Worm (Caenorhabditis elegans) whole organism, L4 larva: ENCODE results near the gene C06H5.6.
"Not testable (repeated sequence)": the region's sequence is repeated elsewhere in the genome, so short reads cannot be mapped to it uniquely, and the experiment has no call there.

Source experiments
- F37D6.2 ChIP-seq: sonication (generic microtip); optimal IDR thresholded peaks from 2 replicates; lab custom pipeline; 2016; ENCODE audit warnings: mild to moderate bottlenecking, missing genetic modification characterization, missing compliant biosample characterization
- F44E2.7 ChIP-seq: fragments of 200-800 bp; sonication (Bioruptor generic); IDR thresholded peaks from 2 replicates; pipeline ENCODE4 v2.1.2; 2022; ENCODE audit warnings: missing genetic modification characterization, missing compliant biosample characterization
- aha-1 ChIP-seq: fragments of 150-350 bp; peaks from one replicate; lab custom pipeline; 2014; ENCODE audit warnings: missing biosample characterization, missing genetic modification characterization
- ama-1 ChIP-seq: fragments of 150-350 bp; optimal IDR thresholded peaks from 2 replicates; lab custom pipeline; 2014; ENCODE audit warnings: inconsistent platforms, mixed read lengths
- ceh-20 ChIP-seq: fragments of 200-800 bp; sonication (Bioruptor generic); IDR thresholded peaks from 2 replicates; pipeline ENCODE4 v1.3.6; 2022; ENCODE audit warnings: missing genetic modification reagents, missing genetic modification characterization, missing compliant biosample characterization
- ces-1 ChIP-seq: fragments of 150-350 bp; sonication (generic microtip); optimal IDR thresholded peaks from 4 replicates; lab custom pipeline; 2014; ENCODE audit warnings: missing biosample characterization, missing genetic modification reagents, missing genetic modification characterization
- daf-16 ChIP-seq, 3 experiments: sonication (generic microtip); optimal IDR thresholded peaks; 2 replicates each; lab custom pipeline; 2016 to 2017; ENCODE audit warnings: missing genetic modification characterization in 3 of 3, missing genetic modification reagents in 3 of 3, mild to moderate bottlenecking in 2 of 3, missing compliant biosample characterization in 2 of 3, missing biosample characterization in 1 of 3, moderate library complexity in 1 of 3
- dmd-6 ChIP-seq: fragments of 200-800 bp; sonication (Bioruptor generic); IDR thresholded peaks from 2 replicates; pipeline ENCODE4 v1.3.6; 2022; ENCODE audit warnings: missing genetic modification reagents, missing genetic modification characterization, missing compliant biosample characterization
- dpl-1 ChIP-seq: fragments of 150-350 bp; optimal IDR thresholded peaks from 2 replicates; lab custom pipeline; 2014; ENCODE audit warnings: missing biosample characterization, missing genetic modification reagents, missing genetic modification characterization
- duxl-1 ChIP-seq: sonication (generic microtip); optimal IDR thresholded peaks from 2 replicates; lab custom pipeline; 2016; ENCODE audit warnings: mild to moderate bottlenecking, missing genetic modification characterization, moderate library complexity, missing compliant biosample characterization; ENCODE audit not compliant: poor library complexity
- dve-1 ChIP-seq: sonication (generic microtip); optimal IDR thresholded peaks from 2 replicates; lab custom pipeline; 2017; ENCODE audit warnings: antibody characterized with exemption, mild to moderate bottlenecking, missing genetic modification characterization, missing compliant biosample characterization; ENCODE audit not compliant: insufficient read depth
- fos-1 ChIP-seq: fragments of 150-350 bp; optimal IDR thresholded peaks from 2 replicates; lab custom pipeline; 2014; ENCODE audit warnings: missing biosample characterization, missing genetic modification characterization
- hlh-11 ChIP-seq: fragments of 200-800 bp; sonication (Bioruptor generic); optimal IDR thresholded peaks from 2 replicates; lab custom pipeline; 2018; ENCODE audit warnings: mild to moderate bottlenecking, missing genetic modification characterization, missing compliant biosample characterization
- hlh-30 ChIP-seq: sonication (generic microtip); optimal IDR thresholded peaks from 2 replicates; lab custom pipeline; 2017; ENCODE audit warnings: antibody characterized with exemption, mild to moderate bottlenecking, missing genetic modification characterization, missing compliant biosample characterization; ENCODE audit not compliant: insufficient read depth
- hmg-1.1 ChIP-seq: fragments of 200-800 bp; sonication (Bioruptor generic); IDR thresholded peaks from 2 replicates; pipeline ENCODE4 v1.3.6; 2022; ENCODE audit warnings: missing genetic modification reagents, missing genetic modification characterization, missing compliant biosample characterization
- lin-1 ChIP-seq: fragments of 200-800 bp; sonication (Bioruptor generic); IDR thresholded peaks from 2 replicates; pipeline ENCODE4 v1.3.6; 2022; ENCODE audit warnings: missing genetic modification reagents, missing genetic modification characterization, missing compliant biosample characterization
- lin-38 ChIP-seq: fragments of 200-800 bp; sonication (Bioruptor generic); IDR thresholded peaks from 2 replicates; pipeline ENCODE4 v1.3.6; 2022; ENCODE audit warnings: missing genetic modification reagents, missing genetic modification characterization, missing compliant biosample characterization
- lsy-2 ChIP-seq, 2 experiments: fragments of 150-350 bp in 1 of 2; sonication (generic microtip) in 1 of 2; optimal IDR thresholded peaks; 2 replicates each; lab custom pipeline; 2014 to 2017; ENCODE audit warnings: missing biosample characterization in 2 of 2, missing genetic modification characterization in 2 of 2
- madf-5 ChIP-seq, 2 experiments: fragments of 200-800 bp; sonication (Bioruptor generic); IDR thresholded peaks; 2 replicates each; pipeline ENCODE4 v1.3.6; 2022; ENCODE audit warnings: missing compliant biosample characterization in 2 of 2, missing genetic modification characterization in 2 of 2
- mdl-1 ChIP-seq, 2 experiments: fragments of 150-350 bp in 1 of 2; sonication (generic microtip) in 1 of 2; optimal IDR thresholded peaks; 2 replicates each; lab custom pipeline; 2014 to 2017; ENCODE audit warnings: missing biosample characterization in 2 of 2, missing genetic modification characterization in 2 of 2
- mep-1 ChIP-seq: fragments of 150-350 bp; sonication (generic microtip); optimal IDR thresholded peaks from 3 replicates; lab custom pipeline; 2014; ENCODE audit warnings: missing biosample characterization, missing genetic modification characterization
- mes-2 ChIP-seq: sonication (generic microtip); optimal IDR thresholded peaks from 2 replicates; lab custom pipeline; 2016; ENCODE audit warnings: missing genotype, mild to moderate bottlenecking, missing genetic modification characterization, missing compliant biosample characterization; ENCODE audit not compliant: poor library complexity, severe bottlenecking
- nhr-10 ChIP-seq: fragments of 150-350 bp; optimal IDR thresholded peaks from 2 replicates; lab custom pipeline; 2014; ENCODE audit warnings: missing biosample characterization, missing genetic modification characterization
- nhr-237 ChIP-seq: sonication (generic microtip); optimal IDR thresholded peaks from 2 replicates; lab custom pipeline; 2017; ENCODE audit warnings: missing biosample characterization, missing genetic modification characterization
- nhr-28 ChIP-seq: fragments of 150-350 bp; optimal IDR thresholded peaks from 2 replicates; lab custom pipeline; 2014; ENCODE audit warnings: missing biosample characterization, missing genetic modification characterization
- nhr-41 ChIP-seq: fragments of 200-800 bp; sonication (Bioruptor generic); IDR thresholded peaks from 2 replicates; pipeline ENCODE4 v1.3.6; 2022; ENCODE audit warnings: missing genetic modification reagents, missing genetic modification characterization, missing compliant biosample characterization
- nhr-42 ChIP-seq: fragments of 200-800 bp; sonication (Bioruptor generic); IDR thresholded peaks from 2 replicates; pipeline ENCODE4 v1.3.6; 2022; ENCODE audit warnings: missing genetic modification characterization, missing compliant biosample characterization
- php-3 ChIP-seq: fragments of 200-800 bp; sonication (Bioruptor generic); IDR thresholded peaks from 2 replicates; pipeline ENCODE4 v1.3.6; 2022; ENCODE audit warnings: missing genetic modification reagents, missing genetic modification characterization, missing compliant biosample characterization
- pqm-1 ChIP-seq: sonication (generic microtip); optimal IDR thresholded peaks from 2 replicates; lab custom pipeline; 2017; ENCODE audit warnings: missing biosample characterization, missing genetic modification characterization
- rbr-2 ChIP-seq: sonication (generic microtip); optimal IDR thresholded peaks from 2 replicates; lab custom pipeline; 2016; ENCODE audit warnings: missing genotype, missing genetic modification characterization, missing compliant biosample characterization
- skn-1 ChIP-seq: fragments of 150-350 bp; optimal IDR thresholded peaks from 2 replicates; lab custom pipeline; 2014; ENCODE audit warnings: missing biosample characterization, missing genetic modification characterization
- spr-3 ChIP-seq: fragments of 200-800 bp; sonication (Bioruptor generic); optimal IDR thresholded peaks from 2 replicates; lab custom pipeline; 2018; ENCODE audit warnings: mild to moderate bottlenecking, missing genetic modification characterization, missing compliant biosample characterization
- unc-62 ChIP-seq, 3 experiments: fragments of 150-350 bp in 1 of 3; sonication (generic microtip); optimal IDR thresholded peaks in 2 of 3; peaks in 1 of 3; 1 replicate in 1 of 3; 2 replicates in 2 of 3; lab custom pipeline; 2014 to 2017; ENCODE audit warnings: missing biosample characterization in 3 of 3, missing genetic modification characterization in 3 of 3, missing genetic modification reagents in 3 of 3, missing genotype in 1 of 3
- ztf-7 ChIP-seq: fragments of 150-350 bp; optimal IDR thresholded peaks from 2 replicates; lab custom pipeline; 2014; ENCODE audit warnings: missing biosample characterization, missing genetic modification characterization

The C06H5.6 gene

ce11 chrV:17894485-17894884 lies 5.7 kb upstream of the C06H5.6 start, which contains the start of gene C06H5.12:
TSS of gene C06H5.12 (plus strand) at chrV:17894785.
- TF ChIP-seq nhr-28 (tag; lab: Kevin White, UChicago); madf-5 (GFP tag; IDR thresholded peaks at IDR 0.05; lab: Robert Waterston, UW); nhr-41 (GFP tag; lab: Robert Waterston, UW): not testable (repeated sequence)

- not testable (repeated sequence) for TF ChIP-seq skn-1 (tag; lab: Kevin White, UChicago); nhr-42 (GFP tag; lab: Robert Waterston, UW); nhr-10
These were observed 5.2 kb upstream of the C06H5.6 start, which contains the start of gene C06H5.11 for ce11 chrV:17893959-17894358. TSS of gene C06H5.11 (minus strand) at chrV:17894059.

DNA sequence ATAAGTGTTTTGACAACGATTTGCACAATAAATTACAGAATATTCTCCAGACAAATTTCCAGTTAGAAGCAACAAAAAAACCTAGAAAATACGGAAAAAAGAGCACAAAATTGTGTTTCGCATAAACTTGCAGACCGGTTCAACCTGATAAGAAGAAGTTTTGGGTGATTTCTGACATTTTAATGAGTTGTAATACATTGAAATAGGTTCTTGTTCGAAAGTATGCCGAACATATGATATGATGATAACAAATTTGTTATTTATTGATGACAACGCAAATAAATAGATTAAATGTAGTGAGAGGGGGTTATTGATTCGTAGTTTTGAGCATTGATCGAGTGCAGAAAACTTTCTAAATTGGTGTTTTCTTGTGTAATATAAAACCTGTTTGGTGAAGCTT lies 2.5 kb upstream of the C06H5.6 start:
- TF ChIP-seq spr-3 (GFP tag; lab: Kevin White, UChicago) (no peak), mdl-1 (tag; optimal IDR thresholded peaks at IDR 0.05; lab: Kevin White, UChicago) (no peak), dmd-6 (GFP tag; lab: Robert Waterston, UW) (peak; percentile 44), nhr-237 (tag; lab: Kevin White, UChicago) (no peak), hlh-11 (tag; lab: Kevin White, UChicago) (peak; percentile 37), php-3 (GFP tag; lab: Robert Waterston, UW) (peak; percentile 96), nhr-28 (tag; lab: Kevin White, UChicago) (peak; percentile 67), pqm-1 (tag; lab: Kevin White, UChicago) (peak; percentile 43), unc-62 (GFP tag; optimal IDR thresholded peaks at IDR 0.05 in 1 of 2; lab: Kevin White, UChicago) (peak in 1 of 2 experiments; percentile 31), unc-62 (tag; optimal IDR thresholded peaks at IDR 0.05; lab: Kevin White, UChicago) (no peak), ceh-20 (GFP tag; lab: Robert Waterston, UW) (peak; percentile 49; the same call in 1 of the 2 replicates), ces-1 (GFP tag; lab: Kevin White, UChicago) (no peak), dve-1 (tag; lab: Kevin White, UChicago) (peak; percentile 46), hmg-1.1 (GFP tag; lab: Robert Waterston, UW) (no peak), daf-16 (GFP tag; optimal IDR thresholded peaks at IDR 0.05; lab: Kevin White, UChicago) (no peak), daf-16 (tag; optimal IDR thresholded peaks at IDR 0.05; lab: Kevin White, UChicago) (peak; percentile 92)

DNA sequence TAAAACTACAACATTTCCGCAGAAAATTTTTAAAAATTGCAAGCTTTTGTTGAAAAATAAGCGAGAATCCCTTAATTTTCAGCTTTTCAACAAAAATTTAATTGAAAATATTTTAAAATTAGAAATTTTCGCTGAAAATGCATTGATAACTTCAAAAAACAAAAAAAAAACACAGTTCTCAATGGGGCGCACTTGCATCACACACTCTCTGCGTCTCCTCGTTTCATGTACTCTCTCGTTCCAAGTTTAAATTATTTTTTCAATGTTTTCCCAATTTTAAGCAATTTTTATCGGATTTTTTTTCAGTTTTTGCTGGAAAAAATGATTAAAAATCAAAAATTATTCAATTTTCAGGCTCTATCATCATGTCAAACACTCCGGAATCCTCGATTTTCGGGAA lies 17.7 kb downstream of the C06H5.6 start, which contains the start of gene phf-14:
phf-14 (plus strand) TSS at position 345 of the 400 bp plus-strand sequence.
- TF ChIP-seq lin-1 (GFP tag; lab: Robert Waterston, UW) (no peak), duxl-1 (peak; percentile 41), fos-1 (tag; lab: Kevin White, UChicago) (no peak), lsy-2 (tag; optimal IDR thresholded peaks at IDR 0.05; lab: Kevin White, UChicago) (peak in 1 of 2 experiments; percentile 81), aha-1 (tag; lab: Kevin White, UChicago) (peak; percentile 71), nhr-28 (tag; lab: Kevin White, UChicago) (peak; percentile 15), F44E2.7 (GFP tag; lab: Robert Waterston, UW) (no peak), lin-38 (GFP tag; lab: Robert Waterston, UW) (peak; percentile 98), ztf-7 (tag; lab: Kevin White, UChicago) (peak; percentile 9), dpl-1 (GFP tag; lab: Kevin White, UChicago) (peak; percentile 68), rbr-2 (tag; lab: Kevin White, UChicago) (peak; percentile 32), hlh-30 (peak; percentile 7), F37D6.2 (tag; lab: Kevin White, UChicago) (no peak), mes-2 (peak; percentile 73), ama-1 (lab: Kevin White, UChicago) (no peak), nhr-41 (GFP tag; lab: Robert Waterston, UW) (no peak), unc-62 (GFP tag; optimal IDR thresholded peaks at IDR 0.05 in 1 of 2; lab: Kevin White, UChicago) (peak in 1 of 2 experiments; percentile 22), unc-62 (tag; optimal IDR thresholded peaks at IDR 0.05; lab: Kevin White, UChicago) (no peak), mep-1 (tag; lab: Kevin White, UChicago) (peak; percentile 18), dve-1 (tag; lab: Kevin White, UChicago) (peak; percentile 48)
